Worm (Caenorhabditis elegans): Measurements from ENCODE around the gene oac-32.

The oac-32 gene

ce11 chrV:1505995-1506394, 39.6 kb downstream of the oac-32 start, which contains the start of gene sru-28:
sru-28 (plus strand) TSS chrV:1506295.
- TF ChIP-seq nfya-1 (tag; optimal IDR thresholded peaks at IDR 0.05) (no peak), fax-1 (tag; optimal IDR thresholded peaks at IDR 0.05) (no peak), nhr-232 (tag; optimal IDR thresholded peaks at IDR 0.05) (no peak), ama-1 (optimal IDR thresholded peaks at IDR 0.05) (no peak), ets-4 (tag; optimal IDR thresholded peaks at IDR 0.05) (no peak), fkh-6 (tag; optimal IDR thresholded peaks at IDR 0.05) (no peak), sdc-2 (tag; optimal IDR thresholded peaks at IDR 0.05) (no peak), ztf-16 (tag; optimal IDR thresholded peaks at IDR 0.05) (no peak), elt-2 (tag; optimal IDR thresholded peaks at IDR 0.05) (no peak), ttx-3 (tag; optimal IDR thresholded peaks at IDR 0.05) (no peak), K09A11.1 (tag; optimal IDR thresholded peaks at IDR 0.05; ENCODE audit: insufficient read depth) (no peak), ceh-9 (tag; optimal IDR thresholded peaks at IDR 0.05) (no peak)

- TF ChIP-seq ets-4 (tag; optimal IDR thresholded peaks at IDR 0.05), result no peak
- TF ChIP-seq ceh-45 (GFP tag; IDR thresholded peaks at IDR 0.05), result no peak
- no peak for TF ChIP-seq lim-6 (tag; optimal IDR thresholded peaks at IDR 0.05)
- TF ChIP-seq ama-1 (optimal IDR thresholded peaks at IDR 0.05), result no peak
- no peak for TF ChIP-seq pros-1 (tag; optimal IDR thresholded peaks at IDR 0.05)
- TF ChIP-seq rnt-1 (tag; optimal IDR thresholded peaks at IDR 0.05), result no peak
Observed at ce11 chrV:1499140-1499539, 46.4 kb downstream of the oac-32 start, which contains the start of gene sru-27. sru-27 (plus strand) TSS chrV:1499440.

ce11 chrV:1495752-1496151, 49.8 kb downstream of the oac-32 start:
- peak; percentile 16 for TF ChIP-seq ceh-48 (tag; optimal IDR thresholded peaks at IDR 0.05)
- TF ChIP-seq K02D7.2 (tag; optimal IDR thresholded peaks at IDR 0.05), result no peak

DNA sequence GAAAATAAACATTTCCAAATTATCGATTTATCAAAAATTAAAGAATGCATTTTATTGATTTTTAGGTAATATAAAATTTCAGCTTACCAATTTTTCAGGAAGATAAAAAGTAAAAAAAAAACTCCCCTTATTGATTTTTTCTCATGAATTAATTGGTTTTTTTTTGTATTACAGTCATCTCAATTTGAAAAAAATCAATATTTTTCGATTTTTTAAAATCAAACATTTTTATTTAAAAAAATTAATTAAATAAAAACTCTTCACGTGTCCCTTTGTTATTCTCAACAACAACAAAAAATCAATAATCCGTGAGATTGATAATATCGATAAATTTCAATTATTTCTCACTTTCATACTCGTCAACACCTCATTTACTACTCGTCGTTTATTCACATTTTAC, 50.2 kb downstream of the oac-32 start, which contains the start of gene C38C3.3:
Gene C38C3.3 (plus strand): TSS at position 301 of the 400 bp plus-strand sequence.
- TF ChIP-seq F13H6.1 (tag; optimal IDR thresholded peaks at IDR 0.05), result no peak

DNA sequence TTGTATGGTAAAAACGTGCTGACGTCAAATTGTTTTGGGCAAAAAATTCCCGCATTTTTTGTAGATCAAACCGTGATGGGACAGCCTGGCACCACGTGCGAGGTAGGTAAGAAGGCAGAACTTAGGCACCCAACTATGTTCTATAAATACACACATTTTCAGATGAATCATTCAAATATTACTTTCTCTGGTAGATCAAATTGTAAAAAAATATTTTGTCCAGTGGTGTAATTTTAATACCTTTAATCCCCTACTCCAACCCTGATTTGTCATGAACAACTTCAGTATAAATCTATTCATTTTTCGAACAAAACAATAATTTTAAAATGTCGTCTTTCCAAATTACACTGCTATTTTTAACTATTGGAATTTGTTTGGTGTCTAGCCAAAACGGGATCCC, 51.1 kb downstream of the oac-32 start, which contains the start of gene spig-7:
Gene spig-7 (plus strand): TSS at position 301 of the 400 bp plus-strand sequence.
- TF ChIP-seq K09A11.1 (tag; optimal IDR thresholded peaks at IDR 0.05; ENCODE audit: insufficient read depth), result no peak
- no peak for TF ChIP-seq C08G9.2 (tag; optimal IDR thresholded peaks at IDR 0.05)
- no peak for TF ChIP-seq K02D7.2 (tag; optimal IDR thresholded peaks at IDR 0.05)
- TF ChIP-seq mec-3 (tag; optimal IDR thresholded peaks at IDR 0.05; ENCODE audit: borderline replicate concordance), result no peak
- TF ChIP-seq ztf-16 (tag; optimal IDR thresholded peaks at IDR 0.05), result no peak
- no peak for TF ChIP-seq hlh-13 (GFP tag; optimal IDR thresholded peaks at IDR 0.05)
- no peak for TF ChIP-seq madf-2 (tag; optimal IDR thresholded peaks at IDR 0.05)
- no peak for TF ChIP-seq ceh-34 (tag; optimal IDR thresholded peaks at IDR 0.05)
- no peak for TF ChIP-seq sdc-2 (tag; optimal IDR thresholded peaks at IDR 0.05)
- no peak for TF ChIP-seq ceh-18 (tag; optimal IDR thresholded peaks at IDR 0.05)
- no peak for TF ChIP-seq zip-5 (tag; optimal IDR thresholded peaks at IDR 0.05)
- TF ChIP-seq pqm-1 (tag; optimal IDR thresholded peaks at IDR 0.05), result no peak
- no peak for TF ChIP-seq ceh-9 (tag; optimal IDR thresholded peaks at IDR 0.05)
- TF ChIP-seq pha-2 (tag; optimal IDR thresholded peaks at IDR 0.05), result no peak
- no peak for TF ChIP-seq unc-55 (GFP tag; optimal IDR thresholded peaks at IDR 0.05)

Measured in whole organism, late embryonic.